Fruit fly (Drosophila melanogaster) whole organism, embryonic: Measurements from ENCODE around the gene CG9263.

Experiments
- BEAF-32 ChIP-seq: fragments of 200-800 bp; sonication (Bioruptor generic); optimal IDR thresholded peaks from 3 replicates; lab custom pipeline; 2017; ENCODE audit warnings: missing biosample characterization, missing genetic modification characterization, mild to moderate bottlenecking, moderate library complexity, missing genetic modification reagents
- Bgb ChIP-seq: fragments of 200-800 bp; sonication (Bioruptor generic); IDR thresholded peaks from 2 replicates; pipeline ENCODE4 v1.3.6; 2022; ENCODE audit warnings: missing biosample characterization, missing genetic modification characterization; ENCODE audit not compliant: partially characterized antibody
- CG10431 ChIP-seq: fragments of 200-800 bp; sonication (Bioruptor generic); optimal IDR thresholded peaks from 3 replicates; lab custom pipeline; 2018; ENCODE audit warnings: missing biosample characterization, mild to moderate bottlenecking, missing genetic modification characterization
- CG10654 ChIP-seq: fragments of 200-800 bp; sonication (Bioruptor generic); optimal IDR thresholded peaks from 2 replicates; lab custom pipeline; 2016; ENCODE audit warnings: missing biosample characterization, missing genetic modification characterization
- CG12155 ChIP-seq: fragments of 200-800 bp; sonication (Bioruptor generic); optimal IDR thresholded peaks from 3 replicates; lab custom pipeline; 2016; ENCODE audit warnings: missing biosample characterization, missing genetic modification characterization
- CG12659 ChIP-seq: fragments of 200-800 bp; sonication (Bioruptor generic); optimal IDR thresholded peaks from 3 replicates; lab custom pipeline; 2017; ENCODE audit warnings: mild to moderate bottlenecking, missing biosample characterization, missing genetic modification reagents, missing genetic modification characterization
- CG13624 ChIP-seq: fragments of 200-800 bp; sonication (Bioruptor generic); optimal IDR thresholded peaks from 2 replicates; lab custom pipeline; 2016; ENCODE audit warnings: missing biosample characterization, missing genetic modification characterization
- CG1603 ChIP-seq: fragments of 200-800 bp; sonication (Bioruptor generic); optimal IDR thresholded peaks from 2 replicates; lab custom pipeline; 2019; ENCODE audit warnings: missing biosample characterization, mild to moderate bottlenecking, missing genetic modification characterization, moderate library complexity
- CG17385 ChIP-seq: fragments of 200-800 bp; sonication (Bioruptor generic); optimal IDR thresholded peaks from 3 replicates; lab custom pipeline; 2018; ENCODE audit warnings: missing biosample characterization, mild to moderate bottlenecking, missing genetic modification characterization
- CG1832 ChIP-seq: fragments of 200-800 bp; sonication (Bioruptor generic); optimal IDR thresholded peaks from 2 replicates; lab custom pipeline; 2017; ENCODE audit warnings: missing biosample characterization, mild to moderate bottlenecking, missing genetic modification characterization, inconsistent platforms
- CG18619 ChIP-seq: fragments of 200-800 bp; sonication (Bioruptor generic); optimal IDR thresholded peaks from 3 replicates; lab custom pipeline; 2017; ENCODE audit warnings: missing biosample characterization, mild to moderate bottlenecking, missing genetic modification characterization
- CG18764 ChIP-seq: fragments of 200-800 bp; sonication (Bioruptor generic); optimal IDR thresholded peaks from 3 replicates; lab custom pipeline; 2016; ENCODE audit warnings: missing biosample characterization, missing genetic modification characterization
- CG2199 ChIP-seq: fragments of 200-800 bp; sonication (Bioruptor generic); IDR thresholded peaks from 3 replicates; pipeline ENCODE4 v1.3.6; 2022; ENCODE audit warnings: missing biosample characterization, missing genetic modification characterization
- CG2889 ChIP-seq: fragments of 200-800 bp; sonication (Bioruptor generic); IDR thresholded peaks from 3 replicates; pipeline ENCODE4 v1.3.6; 2022; ENCODE audit warnings: missing biosample characterization, missing genetic modification characterization
- CG31224 ChIP-seq: fragments of 200-800 bp; sonication (Bioruptor generic); IDR thresholded peaks from 2 replicates; pipeline ENCODE4 v1.3.6; 2022; ENCODE audit warnings: missing biosample characterization, missing genetic modification characterization
- CG31365 ChIP-seq: fragments of 200-800 bp; sonication (Bioruptor generic); optimal IDR thresholded peaks from 2 replicates; lab custom pipeline; 2018; ENCODE audit warnings: missing biosample characterization, mild to moderate bottlenecking, missing genetic modification characterization
- CG32532 ChIP-seq: fragments of 200-800 bp; sonication (Bioruptor generic); IDR thresholded peaks from 2 replicates; pipeline ENCODE4 v1.3.6; 2022; ENCODE audit warnings: missing biosample characterization, missing genetic modification characterization
- CG5245 ChIP-seq: fragments of 200-800 bp; sonication (Bioruptor generic); optimal IDR thresholded peaks from 3 replicates; lab custom pipeline; 2016; ENCODE audit warnings: missing biosample characterization, missing genetic modification characterization
- CG6272 ChIP-seq: fragments of 200-800 bp; sonication (Bioruptor generic); IDR thresholded peaks from 2 replicates; pipeline ENCODE4 v1.3.6; 2022; ENCODE audit warnings: missing biosample characterization, missing genetic modification characterization
- CG6813 ChIP-seq: fragments of 200-800 bp; sonication (Bioruptor generic); optimal IDR thresholded peaks from 2 replicates; lab custom pipeline; 2017; ENCODE audit warnings: missing biosample characterization, missing genetic modification characterization, mild to moderate bottlenecking, moderate library complexity, missing genetic modification reagents
- CG7556 ChIP-seq: fragments of 200-800 bp; sonication (Bioruptor generic); optimal IDR thresholded peaks from 2 replicates; lab custom pipeline; 2017; ENCODE audit warnings: missing biosample characterization, mild to moderate bottlenecking, missing genetic modification characterization
- CG9797 ChIP-seq: fragments of 200-800 bp; sonication (Bioruptor generic); optimal IDR thresholded peaks from 3 replicates; lab custom pipeline; 2018; ENCODE audit warnings: missing biosample characterization, mild to moderate bottlenecking, missing genetic modification characterization
- Dp ChIP-seq: fragments of 200-800 bp; sonication (Bioruptor generic); optimal IDR thresholded peaks from 2 replicates; lab custom pipeline; 2018; ENCODE audit warnings: missing biosample characterization, mild to moderate bottlenecking, missing genetic modification characterization, moderate library complexity
- Dref ChIP-seq: fragments of 200-800 bp; sonication (Bioruptor generic); IDR thresholded peaks from 2 replicates; pipeline ENCODE4 v1.3.6; 2022; ENCODE audit warnings: missing biosample characterization, missing genetic modification characterization
- ERR ChIP-seq: fragments of 200-800 bp; sonication (Bioruptor generic); optimal IDR thresholded peaks from 2 replicates; lab custom pipeline; 2016; ENCODE audit warnings: missing biosample characterization, missing genetic modification characterization
- Gug ChIP-seq: fragments of 200-800 bp; sonication (Bioruptor generic); IDR thresholded peaks from 4 replicates; pipeline ENCODE4 v1.3.6; 2022; ENCODE audit warnings: missing biosample characterization, missing genetic modification characterization
- HLHmδ ChIP-seq: fragments of 200-800 bp; sonication (Bioruptor generic); optimal IDR thresholded peaks from 2 replicates; lab custom pipeline; 2018; ENCODE audit warnings: missing biosample characterization, mild to moderate bottlenecking, missing genetic modification characterization, moderate library complexity
- Hand ChIP-seq: fragments of 200-800 bp; sonication (Bioruptor generic); optimal IDR thresholded peaks from 2 replicates; lab custom pipeline; 2017; ENCODE audit warnings: mild to moderate bottlenecking, missing biosample characterization, missing genetic modification reagents, missing genetic modification characterization
- Myb ChIP-seq: fragments of 200-800 bp; sonication (Bioruptor generic); optimal IDR thresholded peaks from 2 replicates; lab custom pipeline; 2016; ENCODE audit warnings: missing biosample characterization, missing genetic modification characterization
- NFAT ChIP-seq: fragments of 200-800 bp; sonication (Bioruptor generic); IDR thresholded peaks from 2 replicates; pipeline ENCODE4 v1.3.6; 2022; ENCODE audit warnings: missing biosample characterization, missing genetic modification characterization
- ara ChIP-seq: fragments of 200-800 bp; sonication (Bioruptor generic); IDR thresholded peaks from 2 replicates; pipeline ENCODE4 v1.3.6; 2022; ENCODE audit warnings: missing biosample characterization, missing genetic modification characterization
- ase ChIP-seq: fragments of 200-800 bp; sonication (Bioruptor generic); IDR thresholded peaks from 3 replicates; pipeline ENCODE4 v1.3.6; 2022; ENCODE audit warnings: missing biosample characterization, missing genetic modification characterization
- crol ChIP-seq: fragments of 200-800 bp; sonication (Bioruptor generic); IDR thresholded peaks from 2 replicates; pipeline ENCODE4 v1.3.6; 2022; ENCODE audit warnings: missing biosample characterization, missing genetic modification characterization
- dimm ChIP-seq: fragments of 200-800 bp; sonication (Bioruptor generic); IDR thresholded peaks from 2 replicates; pipeline ENCODE4 v1.3.6; 2022; ENCODE audit warnings: missing biosample characterization, missing genetic modification characterization
- ewg ChIP-seq: fragments of 200-800 bp; sonication (Bioruptor generic); optimal IDR thresholded peaks from 3 replicates; lab custom pipeline; 2017; ENCODE audit warnings: mild to moderate bottlenecking, missing biosample characterization, missing genetic modification reagents, missing genetic modification characterization
- gcm2 ChIP-seq: fragments of 200-800 bp; sonication (Bioruptor generic); optimal IDR thresholded peaks from 2 replicates; lab custom pipeline; 2016; ENCODE audit warnings: missing biosample characterization, missing genetic modification characterization
- gsb ChIP-seq: fragments of 200-800 bp; sonication (Bioruptor generic); IDR thresholded peaks from 2 replicates; pipeline ENCODE4 v1.3.6; 2022; ENCODE audit warnings: missing biosample characterization, missing genetic modification characterization
- ham ChIP-seq: fragments of 200-800 bp; sonication (Bioruptor generic); IDR thresholded peaks from 2 replicates; pipeline ENCODE4 v1.3.6; 2022; ENCODE audit warnings: missing biosample characterization, missing genetic modification characterization
- inv ChIP-seq: fragments of 200-800 bp; sonication (Bioruptor generic); IDR thresholded peaks from 2 replicates; pipeline ENCODE4 v1.3.6; 2022; ENCODE audit warnings: missing biosample characterization, missing genetic modification characterization; ENCODE audit not compliant: partially characterized antibody
- mirr ChIP-seq: fragments of 200-800 bp; sonication (Bioruptor generic); optimal IDR thresholded peaks from 3 replicates; lab custom pipeline; 2018; ENCODE audit warnings: missing biosample characterization, mild to moderate bottlenecking, missing genetic modification characterization
- pros ChIP-seq: fragments of 200-800 bp; sonication (Bioruptor generic); optimal IDR thresholded peaks from 3 replicates; lab custom pipeline; 2019; ENCODE audit warnings: missing biosample characterization, mild to moderate bottlenecking, missing genetic modification characterization, moderate library complexity
- scrt ChIP-seq: fragments of 200-800 bp; sonication (Bioruptor generic); optimal IDR thresholded peaks from 2 replicates; lab custom pipeline; 2018; ENCODE audit warnings: missing biosample characterization, mild to moderate bottlenecking, missing genetic modification characterization, moderate library complexity
- slbo ChIP-seq: fragments of 200-800 bp; sonication (Bioruptor generic); IDR thresholded peaks from 2 replicates; pipeline ENCODE4 v1.3.6; 2022; ENCODE audit warnings: missing biosample characterization, missing genetic modification characterization
- slou ChIP-seq: fragments of 200-800 bp; sonication (Bioruptor generic); optimal IDR thresholded peaks from 3 replicates; lab custom pipeline; 2016; ENCODE audit warnings: missing biosample characterization, missing genetic modification characterization
- unc-4 ChIP-seq: fragments of 200-800 bp; sonication (Bioruptor generic); IDR thresholded peaks from 2 replicates; pipeline ENCODE4 v1.3.6; 2022; ENCODE audit warnings: missing biosample characterization, missing genetic modification characterization; ENCODE audit not compliant: partially characterized antibody
- vnd ChIP-seq: fragments of 200-800 bp; sonication (Bioruptor generic); IDR thresholded peaks from 3 replicates; pipeline ENCODE4 v1.3.6; 2022; ENCODE audit warnings: missing biosample characterization, missing genetic modification characterization; ENCODE audit not compliant: partially characterized antibody

The CG9263 gene

dm6 chr2L:13548786-13549780 lies 6.7 kb upstream of the CG9263 start, which contains the start of gene B4 (continued):
- TF ChIP-seq slou (peak; percentile 14), Myb (GFP tag; lab: Kevin White, UChicago) (peak; percentile 37), pros (GFP tag; lab: Kevin White, UChicago) (peak; percentile 54), Bgb (GFP tag; lab: Robert Waterston, UW) (peak; percentile 67), dimm (GFP tag; lab: Robert Waterston, UW) (no peak), ase (GFP tag; lab: Robert Waterston, UW) (no peak), CG12155 (GFP tag; lab: Kevin White, UChicago) (no peak), NFAT (GFP tag; lab: Robert Waterston, UW) (peak; percentile 74; the same call in 1 of the 2 replicates), CG32532 (peak; percentile 42), CG31365 (tag; lab: Kevin White, UChicago) (peak; percentile 5), gcm2 (GFP tag; lab: Kevin White, UChicago) (peak; percentile 30), slbo (0 out of 2 replicates have a peak, but pooled peaks have one; percentile 39), CG2199 (GFP tag; lab: Robert Waterston, UW) (peak; percentile 72; the same call in 2 of the 3 replicates), scrt (peak; percentile 53), CG7556 (GFP tag; lab: Kevin White, UChicago) (no peak), unc-4 (GFP tag; lab: Robert Waterston, UW) (0 out of 2 replicates have a peak, but pooled peaks have one; percentile 15), CG6272 (GFP tag; lab: Robert Waterston, UW) (no peak), Gug (GFP tag; lab: Robert Waterston, UW) (peak; percentile 27; the same call in 1 of the 4 replicates), CG17385 (GFP tag; lab: Kevin White, UChicago) (peak; percentile 46), CG10431 (GFP tag; lab: Kevin White, UChicago) (peak; percentile 62), HLHmδ (peak; percentile 95), CG9797 (peak; percentile 68), ara (no peak), Hand (no peak), vnd (no peak), CG10654 (GFP tag; lab: Kevin White, UChicago) (no peak), CG5245 (GFP tag; lab: Kevin White, UChicago) (no peak), inv (peak; percentile 26; the same call in 1 of the 2 replicates), gsb (GFP tag; lab: Robert Waterston, UW) (no peak), CG18619 (no peak), mirr (GFP tag; lab: Kevin White, UChicago) (peak; percentile 89), Dp (GFP tag; lab: Kevin White, UChicago) (peak; percentile 96)

- peak; percentile 10 for TF ChIP-seq CG12659
- peak; percentile 13 for TF ChIP-seq ERR (GFP tag; lab: Kevin White, UChicago)
- TF ChIP-seq CG31224 (GFP tag; lab: Robert Waterston, UW): peak; percentile 27; the same call in 1 of the 2 replicates
- TF ChIP-seq CG1603: no peak
- peak; percentile 91 for TF ChIP-seq ewg (GFP tag; lab: Kevin White, UChicago)
- no peak for TF ChIP-seq BEAF-32 (GFP tag; lab: Kevin White, UChicago)
- TF ChIP-seq crol (GFP tag; lab: Robert Waterston, UW): peak; percentile 82
- no peak for TF ChIP-seq Dref
- peak; percentile 15 for TF ChIP-seq CG10654 (GFP tag; lab: Kevin White, UChicago)
- peak; percentile 62 for TF ChIP-seq scrt
- no peak for TF ChIP-seq CG2889 (GFP tag; lab: Robert Waterston, UW)
- peak; percentile 57 for TF ChIP-seq CG13624
- peak; percentile 59 for TF ChIP-seq CG6813
- peak; percentile 51 for TF ChIP-seq CG1832 (GFP tag; lab: Kevin White, UChicago)
- TF ChIP-seq ham (GFP tag; lab: Robert Waterston, UW): no peak
- no peak for TF ChIP-seq CG18764 (GFP tag; lab: Kevin White, UChicago)
These were observed 5.7 kb upstream of the CG9263 start for dm6 chr2L:13547738-13548726.
